Worm (Caenorhabditis elegans): ENCODE results near the gene F21C10.1.

The F21C10.1 gene

DNA sequence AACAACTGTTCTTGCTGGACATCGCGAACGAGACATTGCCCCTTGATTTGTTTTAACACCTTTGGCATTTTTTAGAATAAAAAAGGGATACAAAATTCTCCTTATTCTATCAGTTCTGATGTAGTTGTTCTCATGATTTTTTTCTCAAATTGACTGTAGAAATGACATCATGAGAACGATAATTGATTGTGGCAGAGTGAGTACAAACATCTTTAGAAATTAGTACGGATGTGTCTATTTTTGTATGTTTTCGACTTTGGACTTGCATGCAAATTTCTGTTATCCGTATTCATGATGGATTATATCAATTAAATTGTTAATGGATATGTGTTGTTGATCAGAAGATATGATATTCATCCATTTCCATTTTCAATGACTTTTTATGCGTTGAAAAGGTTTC lies 16.0 kb downstream of the F21C10.1 start:
- no peak for TF ChIP-seq flh-1 (GFP tag; optimal IDR thresholded peaks at IDR 0.05)
- no peak for TF ChIP-seq nhr-2 (tag; optimal IDR thresholded peaks at IDR 0.05)
- TF ChIP-seq bed-3 (GFP tag; optimal IDR thresholded peaks at IDR 0.05), result no peak
- no peak for TF ChIP-seq unc-39 (tag; optimal IDR thresholded peaks at IDR 0.05)
- no peak for TF ChIP-seq elt-1 (tag; optimal IDR thresholded peaks at IDR 0.05; ENCODE audit: borderline replicate concordance, insufficient read depth)
- TF ChIP-seq hlh-1 (tag; optimal IDR thresholded peaks at IDR 0.05), result no peak
- no peak for TF ChIP-seq ztf-11 (tag; optimal IDR thresholded peaks at IDR 0.05)
- TF ChIP-seq M03D4.4 (tag; optimal IDR thresholded peaks at IDR 0.05), result no peak
- no peak for TF ChIP-seq unc-120 (tag; optimal IDR thresholded peaks at IDR 0.05; ENCODE audit: poor library complexity, severe bottlenecking)
- TF ChIP-seq mep-1 (tag; optimal IDR thresholded peaks at IDR 0.05), result no peak
- no peak for TF ChIP-seq drap-1 (GFP tag; optimal IDR thresholded peaks at IDR 0.05)
- no peak for TF ChIP-seq cnd-1 (tag; optimal IDR thresholded peaks at IDR 0.05)

- TF ChIP-seq mep-1 (tag; optimal IDR thresholded peaks at IDR 0.05), result no peak
- no peak for TF ChIP-seq elt-1 (tag; optimal IDR thresholded peaks at IDR 0.05; ENCODE audit: borderline replicate concordance, insufficient read depth)
- TF ChIP-seq nhr-76 (tag; optimal IDR thresholded peaks at IDR 0.05), result no peak
- no peak for TF ChIP-seq ceh-83 (GFP tag; optimal IDR thresholded peaks at IDR 0.05)
- no peak for TF ChIP-seq pha-4 (tag; optimal IDR thresholded peaks at IDR 0.05)
- TF ChIP-seq tbx-8 (GFP tag; optimal IDR thresholded peaks at IDR 0.05), result no peak
- TF ChIP-seq flh-1 (GFP tag; optimal IDR thresholded peaks at IDR 0.05), result no peak
- no peak for TF ChIP-seq nhr-2 (tag; optimal IDR thresholded peaks at IDR 0.05)
- TF ChIP-seq hlh-1 (tag; optimal IDR thresholded peaks at IDR 0.05), result no peak
- no peak for TF ChIP-seq snpc-4 (tag; optimal IDR thresholded peaks at IDR 0.05)
- no peak for TF ChIP-seq unc-39 (tag; optimal IDR thresholded peaks at IDR 0.05)
- TF ChIP-seq mls-2 (tag; optimal IDR thresholded peaks at IDR 0.05), result no peak
- TF ChIP-seq ceh-43 (GFP tag; optimal IDR thresholded peaks at IDR 0.05), result no peak
- no peak for TF ChIP-seq blmp-1 (tag; optimal IDR thresholded peaks at IDR 0.05)
- TF ChIP-seq unc-62 (GFP tag; optimal IDR thresholded peaks at IDR 0.05), result no peak
- no peak for TF ChIP-seq lin-32 (GFP tag; optimal IDR thresholded peaks at IDR 0.05)
- TF ChIP-seq nhr-12 (tag; optimal IDR thresholded peaks at IDR 0.05), result no peak
- TF ChIP-seq nhr-237 (tag; optimal IDR thresholded peaks at IDR 0.05), result no peak
- no peak for TF ChIP-seq ztf-11 (tag; optimal IDR thresholded peaks at IDR 0.05)
These were observed 20.2 kb downstream of the F21C10.1 start for ce11 chrV:9152339-9152738.

ce11 chrV:9154772-9155171 lies 22.6 kb downstream of the F21C10.1 start, which contains the start of gene B0222.5:
Gene B0222.5, minus strand, starts transcription at chrV:9154872.
- no peak for TF ChIP-seq mls-2 (tag; optimal IDR thresholded peaks at IDR 0.05)

DNA sequence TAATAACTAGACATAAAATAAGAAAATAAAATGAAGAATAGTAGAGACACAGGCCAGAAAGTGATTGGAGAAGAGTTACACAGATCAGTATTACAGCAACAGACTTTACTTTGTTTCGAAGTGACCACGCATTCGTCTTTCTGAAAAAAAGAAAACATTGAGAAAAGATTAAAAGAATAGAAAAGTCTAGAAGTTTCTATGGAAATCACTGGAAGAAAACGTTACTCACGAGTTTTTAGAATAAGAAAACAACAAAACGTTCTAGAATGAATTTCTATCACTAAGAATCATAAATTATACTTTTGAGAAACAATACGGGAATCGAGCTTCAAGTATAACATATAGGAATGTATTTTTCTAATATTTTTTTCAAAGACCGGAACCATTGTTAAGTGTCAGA lies 23.5 kb downstream of the F21C10.1 start:
- TF ChIP-seq unc-120 (tag; optimal IDR thresholded peaks at IDR 0.05; ENCODE audit: poor library complexity, severe bottlenecking) (no peak), lin-32 (GFP tag; optimal IDR thresholded peaks at IDR 0.05) (no peak), snpc-4 (tag; optimal IDR thresholded peaks at IDR 0.05) (no peak), nhr-2 (tag; optimal IDR thresholded peaks at IDR 0.05) (no peak)

ce11 chrV:9156679-9157078 lies 24.5 kb downstream of the F21C10.1 start, which contains the start of gene B0222.15:
Gene B0222.15, minus strand, starts transcription at chrV:9156779.
- TF ChIP-seq lin-32 (GFP tag; optimal IDR thresholded peaks at IDR 0.05) (no peak), lin-13 (tag; optimal IDR thresholded peaks at IDR 0.05) (no peak), tbx-8 (GFP tag; optimal IDR thresholded peaks at IDR 0.05) (no peak), ceh-83 (GFP tag; optimal IDR thresholded peaks at IDR 0.05) (no peak), ham-2 (GFP tag; optimal IDR thresholded peaks at IDR 0.05) (no peak), sem-2 (GFP tag; optimal IDR thresholded peaks at IDR 0.05) (no peak), sptf-1 (tag; optimal IDR thresholded peaks at IDR 0.05) (no peak), nhr-12 (tag; optimal IDR thresholded peaks at IDR 0.05) (no peak)

- TF ChIP-seq lin-32 (GFP tag; optimal IDR thresholded peaks at IDR 0.05) (no peak), nhr-76 (tag; optimal IDR thresholded peaks at IDR 0.05) (no peak), ztf-11 (tag; optimal IDR thresholded peaks at IDR 0.05) (no peak), ces-1 (GFP tag; optimal IDR thresholded peaks at IDR 0.05) (peak; percentile 86), elt-3 (tag; optimal IDR thresholded peaks at IDR 0.05) (no peak), nhr-2 (tag; optimal IDR thresholded peaks at IDR 0.05) (no peak), mab-5 (tag; optimal IDR thresholded peaks at IDR 0.05) (no peak)
These were observed 25.5 kb downstream of the F21C10.1 start for ce11 chrV:9157597-9157996.
